Worm (Caenorhabditis elegans): ENCODE data around the gene mrpl-16.

ce11 chrIII:4657386-4657785 lies 46.8 kb upstream of the mrpl-16 start:
- TF ChIP-seq Y22D7AL.16 (tag; optimal IDR thresholded peaks at IDR 0.05) (no peak), dve-1 (tag; optimal IDR thresholded peaks at IDR 0.05) (no peak), nhr-11 (tag; optimal IDR thresholded peaks at IDR 0.05) (no peak), unc-86 (tag; optimal IDR thresholded peaks at IDR 0.05) (no peak), hlh-30 (tag; optimal IDR thresholded peaks at IDR 0.05; ENCODE audit: insufficient read depth) (no peak), tbx-2 (tag; optimal IDR thresholded peaks at IDR 0.05) (no peak), hlh-13 (GFP tag; optimal IDR thresholded peaks at IDR 0.05) (no peak), fax-1 (tag; optimal IDR thresholded peaks at IDR 0.05) (no peak)
